Worm (Caenorhabditis elegans) whole organism, late embryonic: Measurements from ENCODE around the gene unc-41.
"Not testable (repeated sequence)": the region's sequence is repeated elsewhere in the genome, so short reads cannot be mapped to it uniquely, and the experiment has no call there.

Experiments
- K02D7.2 ChIP-seq: sonication (generic microtip); optimal IDR thresholded peaks from 2 replicates; lab custom pipeline; 2017; ENCODE audit warnings: mild to moderate bottlenecking, missing genetic modification characterization, missing compliant biosample characterization
- K09A11.1 ChIP-seq: sonication (generic microtip); optimal IDR thresholded peaks from 2 replicates; lab custom pipeline; 2017; ENCODE audit warnings: antibody characterized with exemption, mild to moderate bottlenecking, missing genetic modification characterization, missing compliant biosample characterization; ENCODE audit not compliant: insufficient read depth
- T23F11.4 ChIP-seq: fragments of 200-800 bp; sonication (Bioruptor generic); optimal IDR thresholded peaks from 2 replicates; lab custom pipeline; 2018; ENCODE audit warnings: mild to moderate bottlenecking, missing genetic modification characterization, missing compliant biosample characterization
- Y22D7AL.16 ChIP-seq: sonication (generic microtip); optimal IDR thresholded peaks from 2 replicates; lab custom pipeline; 2016; ENCODE audit warnings: missing genetic modification characterization, missing compliant biosample characterization
- ahr-1 ChIP-seq: sonication (generic microtip); optimal IDR thresholded peaks from 2 replicates; lab custom pipeline; 2016; ENCODE audit warnings: missing genetic modification characterization, missing compliant biosample characterization
- ama-1 ChIP-seq: fragments of 150-350 bp; optimal IDR thresholded peaks from 2 replicates; lab custom pipeline; 2014
- ceh-19 ChIP-seq: fragments of 200-800 bp; sonication (Bioruptor generic); optimal IDR thresholded peaks from 2 replicates; lab custom pipeline; 2018; ENCODE audit warnings: mild to moderate bottlenecking, missing genetic modification characterization, missing compliant biosample characterization
- ceh-2 ChIP-seq: sonication (generic microtip); optimal IDR thresholded peaks from 2 replicates; lab custom pipeline; 2016; ENCODE audit warnings: missing genotype, missing genetic modification characterization, missing compliant biosample characterization
- ceh-30 ChIP-seq: fragments of 150-350 bp; optimal IDR thresholded peaks from 2 replicates; lab custom pipeline; 2014; ENCODE audit warnings: missing biosample characterization, missing genetic modification characterization
- ceh-31 ChIP-seq: sonication (generic microtip); optimal IDR thresholded peaks from 2 replicates; lab custom pipeline; 2016; ENCODE audit warnings: missing genetic modification characterization, missing compliant biosample characterization
- ceh-45 ChIP-seq: fragments of 200-800 bp; sonication (Bioruptor generic); IDR thresholded peaks from 2 replicates; pipeline ENCODE4 v1.3.6; 2022; ENCODE audit warnings: missing genetic modification reagents, missing genetic modification characterization, missing compliant biosample characterization
- dve-1 ChIP-seq: sonication (generic microtip); optimal IDR thresholded peaks from 2 replicates; lab custom pipeline; 2017; ENCODE audit warnings: antibody characterized with exemption, mild to moderate bottlenecking, missing genetic modification characterization, missing compliant biosample characterization
- elt-2 ChIP-seq: sonication (generic microtip); optimal IDR thresholded peaks from 2 replicates; lab custom pipeline; 2016; ENCODE audit warnings: missing genetic modification reagents, missing genetic modification characterization, missing compliant biosample characterization
- elt-4 ChIP-seq: sonication (generic microtip); optimal IDR thresholded peaks from 2 replicates; lab custom pipeline; 2016; ENCODE audit warnings: missing genetic modification characterization, missing compliant biosample characterization
- fax-1 ChIP-seq: sonication (generic microtip); optimal IDR thresholded peaks from 2 replicates; lab custom pipeline; 2016; ENCODE audit warnings: missing genotype, missing genetic modification characterization, missing compliant biosample characterization
- fkh-6 ChIP-seq: sonication (generic microtip); optimal IDR thresholded peaks from 2 replicates; lab custom pipeline; 2016; ENCODE audit warnings: missing genetic modification characterization, missing compliant biosample characterization
- hlh-15 ChIP-seq: sonication (generic microtip); optimal IDR thresholded peaks from 2 replicates; lab custom pipeline; 2016; ENCODE audit warnings: missing genetic modification characterization, missing compliant biosample characterization
- lim-6 ChIP-seq: sonication (generic microtip); optimal IDR thresholded peaks from 2 replicates; lab custom pipeline; 2016; ENCODE audit warnings: missing genetic modification characterization, missing compliant biosample characterization
- mec-3 ChIP-seq: sonication (generic microtip); optimal IDR thresholded peaks from 2 replicates; lab custom pipeline; 2016; ENCODE audit warnings: borderline replicate concordance, missing genetic modification characterization, missing compliant biosample characterization
- nfya-1 ChIP-seq: sonication (generic microtip); optimal IDR thresholded peaks from 2 replicates; lab custom pipeline; 2017; ENCODE audit warnings: missing genetic modification characterization, mild to moderate bottlenecking, missing compliant biosample characterization, antibody characterized with exemption, moderate library complexity
- odd-2 ChIP-seq: sonication (generic microtip); optimal IDR thresholded peaks from 2 replicates; lab custom pipeline; 2017; ENCODE audit warnings: antibody characterized with exemption, mild to moderate bottlenecking, missing genetic modification characterization, missing compliant biosample characterization
- pax-1 ChIP-seq: fragments of 150-350 bp; optimal IDR thresholded peaks from 2 replicates; lab custom pipeline; 2014; ENCODE audit warnings: missing biosample characterization, missing genetic modification characterization
- pha-4 ChIP-seq: fragments of 150-350 bp; optimal IDR thresholded peaks from 2 replicates; lab custom pipeline; 2018; ENCODE audit warnings: missing biosample characterization, missing genetic modification reagents, missing genetic modification characterization
- pqm-1 ChIP-seq: sonication (generic microtip); optimal IDR thresholded peaks from 2 replicates; lab custom pipeline; 2016; ENCODE audit warnings: missing genetic modification characterization, missing compliant biosample characterization
- rnt-1 ChIP-seq: sonication (generic microtip); optimal IDR thresholded peaks from 2 replicates; lab custom pipeline; 2016; ENCODE audit warnings: missing genetic modification characterization, missing compliant biosample characterization
- sox-4 ChIP-seq: sonication (generic microtip); optimal IDR thresholded peaks from 2 replicates; lab custom pipeline; 2017; ENCODE audit warnings: mild to moderate bottlenecking, missing genetic modification characterization, inconsistent platforms, missing compliant biosample characterization
- tbx-7 ChIP-seq: sonication (generic microtip); optimal IDR thresholded peaks from 2 replicates; lab custom pipeline; 2016; ENCODE audit warnings: missing genotype, missing genetic modification characterization, missing compliant biosample characterization
- ttx-3 ChIP-seq: sonication (generic microtip); optimal IDR thresholded peaks from 2 replicates; lab custom pipeline; 2016; ENCODE audit warnings: missing genetic modification reagents, missing genetic modification characterization, missing compliant biosample characterization
- unc-55 ChIP-seq: sonication (generic microtip); optimal IDR thresholded peaks from 2 replicates; lab custom pipeline; 2017; ENCODE audit warnings: missing biosample characterization, missing genetic modification reagents, missing genetic modification characterization
- unc-86 ChIP-seq: sonication (generic microtip); optimal IDR thresholded peaks from 2 replicates; lab custom pipeline; 2016; ENCODE audit warnings: missing genetic modification characterization, missing compliant biosample characterization
- zip-5 ChIP-seq: sonication (generic microtip); optimal IDR thresholded peaks from 2 replicates; lab custom pipeline; 2016; ENCODE audit warnings: missing genetic modification characterization, missing compliant biosample characterization

The unc-41 gene

DNA sequence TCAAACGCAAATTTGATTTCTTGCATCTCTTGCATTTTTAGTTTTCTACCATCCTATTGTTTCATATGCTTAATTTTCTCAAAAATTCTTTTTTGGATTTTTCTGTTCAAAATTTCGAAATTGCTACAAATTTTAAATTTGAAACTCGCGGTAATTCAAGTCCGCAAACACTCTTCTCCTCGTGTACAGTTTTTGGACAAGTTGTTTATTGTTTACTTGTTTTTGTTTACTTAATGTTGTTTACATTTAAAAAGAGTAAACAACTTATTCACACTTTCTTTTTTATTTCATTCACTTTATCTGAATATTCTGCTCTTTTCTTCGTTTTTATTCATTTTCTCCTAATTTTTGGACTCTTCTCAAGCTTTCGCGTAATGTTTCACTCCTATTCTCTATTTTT lies 42.3 kb upstream of the unc-41 start:
- TF ChIP-seq dve-1 (tag; lab: Kevin White, UChicago) (no peak), hlh-15 (tag; lab: Kevin White, UChicago) (no peak), ama-1 (lab: Kevin White, UChicago) (no peak), mec-3 (no peak), K02D7.2 (tag; lab: Kevin White, UChicago) (no peak), odd-2 (no peak), pqm-1 (tag; lab: Kevin White, UChicago) (no peak), ceh-2 (tag; lab: Kevin White, UChicago) (no peak)

DNA sequence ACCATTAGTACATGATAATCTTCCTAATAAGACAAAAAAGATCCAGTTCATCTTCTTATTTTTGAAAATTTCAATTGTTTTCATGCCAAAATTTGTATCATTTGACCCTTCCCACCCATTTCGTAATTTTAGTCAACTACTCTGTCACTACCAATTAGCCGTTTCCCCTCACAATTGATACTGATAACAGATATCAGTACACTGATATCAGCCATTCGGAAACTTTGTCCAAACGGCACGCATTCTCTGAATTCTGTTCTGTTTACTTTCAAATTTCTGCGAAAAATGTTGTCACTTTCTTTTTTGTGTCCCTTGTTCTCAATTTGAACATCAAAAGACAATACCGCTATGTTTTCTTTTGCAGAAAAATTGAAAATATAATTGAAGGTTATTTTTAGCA lies 36.6 kb upstream of the unc-41 start:
- TF ChIP-seq ttx-3 (tag; lab: Kevin White, UChicago): no peak
- TF ChIP-seq elt-2 (tag; lab: Kevin White, UChicago): peak; percentile 69

DNA sequence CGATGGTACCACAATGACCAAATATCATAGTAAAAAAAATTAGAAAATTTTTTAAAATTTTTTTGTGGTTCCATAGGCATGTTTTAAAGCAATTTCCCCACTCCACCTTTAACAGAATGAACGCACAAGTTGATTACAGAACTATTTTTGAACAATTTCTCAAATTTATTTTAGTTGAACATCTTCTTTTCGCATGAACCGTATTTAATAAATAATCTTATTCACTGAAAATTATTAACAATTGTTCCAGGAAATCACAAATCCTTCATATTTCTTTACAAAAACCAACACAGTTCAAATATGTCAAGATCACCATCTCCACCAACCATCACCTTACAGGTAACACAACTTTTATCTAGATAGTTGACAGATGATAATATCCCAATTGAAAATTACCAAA lies 35.6 kb upstream of the unc-41 start, which contains the start of gene lea-1:
TSS of gene lea-1 (plus strand) at position 301 of the 400 bp plus-strand sequence.
- TF ChIP-seq T23F11.4 (GFP tag; lab: Kevin White, UChicago): no peak
- TF ChIP-seq lim-6: no peak

DNA sequence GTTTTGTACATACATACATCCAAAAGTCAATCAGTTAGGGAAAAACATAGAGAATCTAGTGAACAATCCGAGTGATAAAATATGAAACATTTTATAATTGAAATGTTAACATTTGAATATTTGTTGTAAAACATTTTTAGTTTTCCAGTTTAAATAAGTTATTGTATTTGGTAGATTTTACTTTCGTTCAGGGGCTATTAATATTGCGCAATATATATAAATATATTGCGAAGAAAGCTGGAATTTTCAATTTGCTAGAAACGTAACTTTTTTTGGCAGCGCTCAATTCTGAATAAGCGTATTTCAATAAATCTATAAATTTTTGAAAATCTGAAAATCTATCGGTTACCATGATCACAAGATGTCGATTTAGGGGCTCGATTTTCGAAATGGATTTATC lies 31.4 kb upstream of the unc-41 start:
- TF ChIP-seq fkh-6 (tag; lab: Kevin White, UChicago): no peak
- TF ChIP-seq Y22D7AL.16 (tag; lab: Kevin White, UChicago): no peak
- TF ChIP-seq pqm-1 (tag; lab: Kevin White, UChicago): no peak
- TF ChIP-seq zip-5 (tag; lab: Kevin White, UChicago): no peak
- no peak for TF ChIP-seq ceh-31 (tag; lab: Kevin White, UChicago)
- TF ChIP-seq unc-86 (tag; lab: Kevin White, UChicago): no peak
- TF ChIP-seq tbx-7 (tag; lab: Kevin White, UChicago): no peak
- TF ChIP-seq rnt-1 (tag; lab: Kevin White, UChicago): no peak
- no peak for TF ChIP-seq K02D7.2 (tag; lab: Kevin White, UChicago)

ce11 chrV:10006374-10006773 lies 30.3 kb upstream of the unc-41 start:
- TF ChIP-seq sox-4: no peak
- no peak for TF ChIP-seq fax-1 (tag; lab: Kevin White, UChicago)
- TF ChIP-seq nfya-1 (tag; lab: Kevin White, UChicago): no peak
- no peak for TF ChIP-seq ceh-30 (tag; lab: Kevin White, UChicago)
- TF ChIP-seq ahr-1 (tag; lab: Kevin White, UChicago): no peak
- no peak for TF ChIP-seq pax-1 (tag; lab: Kevin White, UChicago)
- TF ChIP-seq zip-5 (tag; lab: Kevin White, UChicago): no peak
- TF ChIP-seq unc-55 (GFP tag; lab: Kevin White, UChicago): no peak
- no peak for TF ChIP-seq mec-3
- TF ChIP-seq pha-4 (tag; lab: Kevin White, UChicago): no peak
- TF ChIP-seq ceh-45 (GFP tag; lab: Robert Waterston, UW): no peak

DNA sequence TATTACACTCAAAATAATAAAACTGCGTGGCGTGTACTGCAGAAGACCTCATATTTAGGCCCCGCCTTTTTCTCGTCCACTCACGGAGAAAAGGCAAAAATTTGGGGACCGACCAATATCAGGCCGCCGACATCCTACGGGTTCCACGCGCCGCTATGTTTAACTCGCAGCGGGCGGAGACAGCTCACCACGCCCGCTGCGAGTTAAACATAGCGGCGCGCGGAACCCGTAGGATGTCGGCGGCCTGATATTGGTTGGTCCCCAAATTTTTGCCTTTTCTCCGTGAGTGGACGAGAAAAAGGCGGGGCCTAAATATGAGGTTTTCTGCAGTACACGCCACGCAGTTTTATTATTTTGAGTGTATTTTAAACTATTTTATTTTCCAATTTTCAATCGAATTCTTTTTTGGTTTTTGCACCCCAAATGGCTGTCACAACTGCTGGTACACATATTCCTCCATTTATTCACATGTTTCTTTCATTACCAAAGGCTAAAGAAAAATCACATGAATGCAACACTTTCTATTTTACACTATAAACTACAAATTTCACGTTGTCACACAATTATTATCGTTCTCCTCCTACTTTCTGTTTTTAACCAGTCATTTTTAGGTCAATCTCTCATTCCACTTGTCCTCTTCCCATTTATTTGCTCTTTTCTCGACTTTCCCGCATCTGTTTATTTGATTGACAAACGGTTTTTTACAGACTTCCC lies 28.2 kb upstream of the unc-41 start, which contains the start of gene uda-1:
TSS of gene uda-1 (plus strand) at position 708 of the 714 bp plus-strand sequence.
- not testable (repeated sequence) for TF ChIP-seq elt-4 (tag; lab: Kevin White, UChicago); K09A11.1 (tag; lab: Kevin White, UChicago); ceh-19
